Fruit fly (Drosophila melanogaster) whole organism, embryonic: ENCODE results near the gene CG9672.

Experiments
- Abd-B ChIP-seq: fragments of 200-800 bp; sonication (Bioruptor generic); optimal IDR thresholded peaks from 2 replicates; lab custom pipeline; 2018; ENCODE audit warnings: missing biosample characterization, mild to moderate bottlenecking, missing genetic modification characterization, moderate library complexity
- Bgb ChIP-seq: fragments of 200-800 bp; sonication (Bioruptor generic); IDR thresholded peaks from 2 replicates; pipeline ENCODE4 v1.3.6; 2022; ENCODE audit warnings: missing biosample characterization, missing genetic modification characterization; ENCODE audit not compliant: partially characterized antibody
- Blimp-1 ChIP-seq: fragments of 200-800 bp; sonication (Bioruptor generic); optimal IDR thresholded peaks from 3 replicates; lab custom pipeline; 2018; ENCODE audit warnings: missing biosample characterization, missing genetic modification characterization, mild to moderate bottlenecking, moderate library complexity, missing genetic modification reagents
- CG10959 ChIP-seq: fragments of 200-800 bp; sonication (Bioruptor generic); IDR thresholded peaks from 2 replicates; pipeline ENCODE4 v1.3.6; 2022; ENCODE audit warnings: missing biosample characterization, missing genetic modification characterization
- CG14050 ChIP-seq: fragments of 200-800 bp; sonication (Bioruptor generic); IDR thresholded peaks from 3 replicates; pipeline ENCODE4 v1.3.6; 2022; ENCODE audit warnings: missing biosample characterization, missing genetic modification characterization
- CG14860 ChIP-seq: fragments of 200-800 bp; sonication (Bioruptor generic); IDR thresholded peaks from 3 replicates; pipeline ENCODE4 v1.3.6; 2022; ENCODE audit warnings: missing biosample characterization, missing genetic modification characterization; ENCODE audit not compliant: partially characterized antibody
- CG15514 ChIP-seq: fragments of 200-800 bp; sonication (Bioruptor generic); optimal IDR thresholded peaks from 3 replicates; lab custom pipeline; 2017; ENCODE audit warnings: missing biosample characterization, missing genetic modification characterization, mild to moderate bottlenecking, moderate library complexity, missing genetic modification reagents
- CG1603 ChIP-seq: fragments of 200-800 bp; sonication (Bioruptor generic); optimal IDR thresholded peaks from 2 replicates; lab custom pipeline; 2019; ENCODE audit warnings: missing biosample characterization, mild to moderate bottlenecking, missing genetic modification characterization, moderate library complexity
- CG18011 ChIP-seq: fragments of 200-800 bp; sonication (Bioruptor generic); optimal IDR thresholded peaks from 2 replicates; lab custom pipeline; 2017; ENCODE audit warnings: missing biosample characterization, missing genetic modification characterization, mild to moderate bottlenecking, moderate library complexity, missing genotype
- CG30431 ChIP-seq: fragments of 200-800 bp; sonication (Bioruptor generic); optimal IDR thresholded peaks from 2 replicates; lab custom pipeline; 2017; ENCODE audit warnings: missing biosample characterization, missing genetic modification characterization
- CG32772 ChIP-seq: fragments of 200-800 bp; sonication (Bioruptor generic); IDR thresholded peaks from 2 replicates; pipeline ENCODE4 v1.3.6; 2022; ENCODE audit warnings: missing biosample characterization, missing genetic modification characterization
- CG33213 ChIP-seq: fragments of 200-800 bp; sonication (Bioruptor generic); optimal IDR thresholded peaks from 3 replicates; lab custom pipeline; 2016; ENCODE audit warnings: missing biosample characterization, missing genetic modification characterization
- CG4360 ChIP-seq: fragments of 200-800 bp; sonication (Bioruptor generic); IDR thresholded peaks from 2 replicates; pipeline ENCODE4 v1.3.6; 2022; ENCODE audit warnings: missing biosample characterization, missing genetic modification characterization
- CG5180 ChIP-seq: fragments of 200-800 bp; sonication (Bioruptor generic); optimal IDR thresholded peaks from 3 replicates; lab custom pipeline; 2017; ENCODE audit warnings: missing biosample characterization, missing genetic modification characterization, mild to moderate bottlenecking, moderate library complexity, missing genetic modification reagents
- CG5953 ChIP-seq: fragments of 200-800 bp; sonication (Bioruptor generic); IDR thresholded peaks from 2 replicates; pipeline ENCODE4 v1.3.6; 2022; ENCODE audit warnings: missing biosample characterization, missing genetic modification characterization
- CG6175 ChIP-seq: fragments of 200-800 bp; sonication (Bioruptor generic); IDR thresholded peaks from 3 replicates; pipeline ENCODE4 v1.3.6; 2022; ENCODE audit warnings: missing biosample characterization, missing genetic modification characterization
- CG6765 ChIP-seq: fragments of 200-800 bp; sonication (Bioruptor generic); optimal IDR thresholded peaks from 3 replicates; lab custom pipeline; 2017; ENCODE audit warnings: missing biosample characterization, mild to moderate bottlenecking, missing genetic modification characterization
- CG7372 ChIP-seq: fragments of 200-800 bp; sonication (Bioruptor generic); IDR thresholded peaks from 2 replicates; pipeline ENCODE4 v1.3.6; 2022; ENCODE audit warnings: missing biosample characterization, missing genetic modification characterization
- CG7556 ChIP-seq: fragments of 200-800 bp; sonication (Bioruptor generic); optimal IDR thresholded peaks from 2 replicates; lab custom pipeline; 2017; ENCODE audit warnings: missing biosample characterization, mild to moderate bottlenecking, missing genetic modification characterization
- CG9797 ChIP-seq: fragments of 200-800 bp; sonication (Bioruptor generic); optimal IDR thresholded peaks from 3 replicates; lab custom pipeline; 2018; ENCODE audit warnings: missing biosample characterization, mild to moderate bottlenecking, missing genetic modification characterization
- D ChIP-seq, 2 experiments: fragments of 200-800 bp in 1 of 2; fragments of >200 bp in 1 of 2; sonication (Bioruptor generic) in 1 of 2; optimal IDR thresholded peaks; 2 replicates in 1 of 2; 3 replicates in 1 of 2; lab custom pipeline; 2017; ENCODE audit warnings: mild to moderate bottlenecking in 1 of 2, missing biosample characterization in 1 of 2, missing genetic modification characterization in 1 of 2, missing genetic modification reagents in 1 of 2
- Dad ChIP-seq: fragments of 200-800 bp; sonication (Bioruptor generic); optimal IDR thresholded peaks from 3 replicates; lab custom pipeline; 2016; ENCODE audit warnings: missing biosample characterization, missing genetic modification characterization
- Deaf1 ChIP-seq: fragments of 200-800 bp; optimal IDR thresholded peaks from 3 replicates; lab custom pipeline; 2019; ENCODE audit warnings: missing biosample characterization, mild to moderate bottlenecking, missing genetic modification characterization, moderate library complexity
- Dll ChIP-seq: fragments of 200-800 bp; sonication (Bioruptor generic); IDR thresholded peaks from 4 replicates; pipeline ENCODE4 v1.3.6; 2022; ENCODE audit warnings: missing biosample characterization, missing genetic modification characterization; ENCODE audit not compliant: partially characterized antibody
- Dref ChIP-seq: fragments of 200-800 bp; sonication (Bioruptor generic); IDR thresholded peaks from 2 replicates; pipeline ENCODE4 v1.3.6; 2022; ENCODE audit warnings: missing biosample characterization, missing genetic modification characterization
- E2f2 ChIP-seq: fragments of 200-800 bp; sonication (Bioruptor generic); IDR thresholded peaks from 2 replicates; pipeline ENCODE4 v1.3.6; 2022; ENCODE audit warnings: missing biosample characterization, missing genetic modification characterization
- ERR ChIP-seq: fragments of 200-800 bp; sonication (Bioruptor generic); optimal IDR thresholded peaks from 2 replicates; lab custom pipeline; 2016; ENCODE audit warnings: missing biosample characterization, missing genetic modification characterization
- Hsf ChIP-seq: fragments of 200-800 bp; sonication (Bioruptor generic); optimal IDR thresholded peaks from 3 replicates; lab custom pipeline; 2016; ENCODE audit warnings: missing biosample characterization, missing genetic modification characterization
- Med ChIP-seq: fragments of 200-800 bp; sonication (Bioruptor generic); peaks from one replicate; lab custom pipeline; 2016; ENCODE audit warnings: missing biosample characterization, missing genetic modification characterization, mild to moderate bottlenecking, inconsistent platforms, moderate library complexity
- NfI ChIP-seq: fragments of 200-800 bp; sonication (Bioruptor generic); optimal IDR thresholded peaks from 3 replicates; lab custom pipeline; 2018; ENCODE audit warnings: missing biosample characterization, mild to moderate bottlenecking, missing genetic modification characterization, moderate library complexity
- Sox102F ChIP-seq: fragments of 200-800 bp; sonication (Bioruptor generic); optimal IDR thresholded peaks from 2 replicates; lab custom pipeline; 2018; ENCODE audit warnings: missing biosample characterization, mild to moderate bottlenecking, missing genetic modification characterization, moderate library complexity
- Sry-δ ChIP-seq: fragments of 200-800 bp; sonication (Bioruptor generic); optimal IDR thresholded peaks from 2 replicates; lab custom pipeline; 2016; ENCODE audit warnings: missing biosample characterization, missing genetic modification characterization
- Trl ChIP-seq, 3 experiments: fragments of >200 bp in 2 of 3; fragments of 200-800 bp in 1 of 3; sonication (Bioruptor generic) in 1 of 3; optimal IDR thresholded peaks; 2 replicates in 1 of 3; 3 replicates in 2 of 3; lab custom pipeline; 2016 to 2017; ENCODE audit warnings: missing biosample characterization in 1 of 3, missing genetic modification characterization in 1 of 3
- chinmo ChIP-seq: fragments of 200-800 bp; sonication (Bioruptor generic); IDR thresholded peaks from 4 replicates; pipeline ENCODE4 v1.3.6; 2022; ENCODE audit warnings: missing biosample characterization, missing genetic modification characterization; ENCODE audit not compliant: partially characterized antibody
- danr ChIP-seq: fragments of 200-800 bp; sonication (Bioruptor generic); IDR thresholded peaks from 2 replicates; pipeline ENCODE4 v1.3.6; 2022; ENCODE audit warnings: missing biosample characterization, missing genetic modification characterization
- disco-r ChIP-seq: fragments of 200-800 bp; sonication (Bioruptor generic); optimal IDR thresholded peaks from 2 replicates; lab custom pipeline; 2016; ENCODE audit warnings: missing biosample characterization, missing genetic modification characterization
- dm ChIP-seq: fragments of 200-800 bp; sonication (Bioruptor generic); optimal IDR thresholded peaks from 3 replicates; lab custom pipeline; 2016; ENCODE audit warnings: missing biosample characterization, missing genetic modification characterization
- fd96Cb ChIP-seq: fragments of 200-800 bp; sonication (Bioruptor generic); optimal IDR thresholded peaks from 2 replicates; lab custom pipeline; 2018; ENCODE audit warnings: missing biosample characterization, mild to moderate bottlenecking, missing genetic modification characterization, moderate library complexity
- fru ChIP-seq: fragments of >200 bp; optimal IDR thresholded peaks from 2 replicates; lab custom pipeline; 2017
- hb ChIP-seq: fragments of 200-800 bp; sonication (Bioruptor generic); IDR thresholded peaks from 3 replicates; pipeline ENCODE4 v1.3.6; 2022; ENCODE audit warnings: missing biosample characterization, missing genetic modification characterization; ENCODE audit not compliant: partially characterized antibody
- kah ChIP-seq: fragments of 200-800 bp; sonication (Bioruptor generic); optimal IDR thresholded peaks from 2 replicates; lab custom pipeline; 2018; ENCODE audit warnings: missing biosample characterization, mild to moderate bottlenecking, missing genetic modification characterization
- lilli ChIP-seq: fragments of 200-800 bp; sonication (Bioruptor generic); optimal IDR thresholded peaks from 3 replicates; lab custom pipeline; 2016; ENCODE audit warnings: missing biosample characterization, missing genetic modification characterization
- pan ChIP-seq, 4 experiments: fragments of >200 bp in 3 of 4; fragments of 200-800 bp in 1 of 4; sonication (Bioruptor generic) in 1 of 4; optimal IDR thresholded peaks in 3 of 4; IDR thresholded peaks in 1 of 4; 2 replicates each; pipeline versions ENCODE4 v1.3.6 to Lab custom; 2017 to 2022; ENCODE audit warnings: missing biosample characterization in 2 of 4, missing genetic modification characterization in 2 of 4, mixed read lengths in 1 of 4
- sim ChIP-seq: fragments of 200-800 bp; sonication (Bioruptor generic); IDR thresholded peaks from 2 replicates; pipeline ENCODE4 v1.3.6; 2022; ENCODE audit warnings: missing biosample characterization, missing genetic modification characterization
- sima ChIP-seq: fragments of 200-800 bp; sonication (Bioruptor generic); optimal IDR thresholded peaks from 2 replicates; lab custom pipeline; 2016; ENCODE audit warnings: missing biosample characterization, missing genetic modification characterization
- tll ChIP-seq, 2 experiments: fragments of 200-800 bp in 1 of 2; fragments of >200 bp in 1 of 2; sonication (Bioruptor generic) in 1 of 2; optimal IDR thresholded peaks; 2 replicates each; lab custom pipeline; 2017 to 2019; ENCODE audit warnings: missing biosample characterization in 2 of 2, missing genetic modification characterization in 2 of 2, mild to moderate bottlenecking in 1 of 2, moderate library complexity in 1 of 2
- trh ChIP-seq: fragments of 200-800 bp; sonication (Bioruptor generic); optimal IDR thresholded peaks from 2 replicates; lab custom pipeline; 2016; ENCODE audit warnings: missing biosample characterization, missing genetic modification characterization
- vnd ChIP-seq: fragments of 200-800 bp; sonication (Bioruptor generic); IDR thresholded peaks from 3 replicates; pipeline ENCODE4 v1.3.6; 2022; ENCODE audit warnings: missing biosample characterization, missing genetic modification characterization; ENCODE audit not compliant: partially characterized antibody
- zf30C ChIP-seq: fragments of 200-800 bp; sonication (Bioruptor generic); optimal IDR thresholded peaks from 3 replicates; lab custom pipeline; 2018; ENCODE audit warnings: missing biosample characterization, mild to moderate bottlenecking, missing genetic modification characterization

Gene CG9672

DNA sequence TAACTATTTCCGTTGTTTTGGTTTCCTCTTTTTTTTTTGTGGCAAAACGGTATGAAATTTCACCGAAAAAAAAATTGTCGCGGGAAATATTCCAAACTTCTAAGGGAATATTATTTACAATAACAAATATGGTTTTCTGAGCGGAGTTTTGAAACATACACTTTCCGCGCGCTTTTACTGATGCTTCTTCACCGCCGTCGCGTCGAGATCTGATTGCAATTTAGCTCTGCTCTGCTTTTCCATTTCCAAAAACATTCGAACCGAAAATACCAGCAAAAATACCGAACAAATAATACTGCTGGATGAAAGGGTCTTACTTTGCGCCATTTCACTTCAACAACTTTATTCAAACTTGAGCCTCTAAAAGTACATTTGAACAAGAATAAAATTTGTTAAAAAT is 11.7 kb downstream of the CG9672 start, which contains the start of gene Septin4 (continued):
- peak; percentile 56 for TF ChIP-seq Med (GFP tag; lab: Kevin White, UChicago)
- no peak for TF ChIP-seq ERR (GFP tag; lab: Kevin White, UChicago)
- TF ChIP-seq Bgb, result no peak
- no peak for TF ChIP-seq Hsf (GFP tag; lab: Kevin White, UChicago)
- TF ChIP-seq tll (GFP tag; optimal IDR thresholded peaks at IDR 0.05; lab: Kevin White, UChicago), result no peak
- peak; percentile 19 for TF ChIP-seq CG1603
- TF ChIP-seq E2f2 (GFP tag; lab: Robert Waterston, UW), result peak; percentile 67
- TF ChIP-seq vnd (GFP tag; lab: Robert Waterston, UW), result no peak
- no peak for TF ChIP-seq danr (GFP tag; lab: Robert Waterston, UW)
- peak; percentile 33 for TF ChIP-seq CG9797
- TF ChIP-seq Dref (GFP tag; lab: Robert Waterston, UW), result 0 out of 2 replicates have a peak, but pooled peaks have one; percentile 17
- TF ChIP-seq Trl (optimal IDR thresholded peaks at IDR 0.05; lab: Kevin White, UChicago), result no peak
- no peak for TF ChIP-seq Trl (GFP tag; optimal IDR thresholded peaks at IDR 0.05; lab: Kevin White, UChicago)
- TF ChIP-seq CG6175 (GFP tag; lab: Robert Waterston, UW), result no peak
- no peak for TF ChIP-seq NfI (GFP tag; lab: Kevin White, UChicago)
- TF ChIP-seq CG14860 (GFP tag; lab: Robert Waterston, UW), result no peak
- no peak for TF ChIP-seq CG10959 (GFP tag; lab: Robert Waterston, UW)
- TF ChIP-seq pan (optimal IDR thresholded peaks at IDR 0.05; lab: Kevin White, UChicago), result no peak
- no peak for TF ChIP-seq pan (GFP tag; optimal IDR thresholded peaks at IDR 0.05 in 1 of 2, IDR thresholded peaks at IDR 0.05 in 1 of 2)
- no peak for TF ChIP-seq CG32772
- no peak for TF ChIP-seq disco-r
- no peak for TF ChIP-seq fru (lab: Kevin White, UChicago)
- no peak for TF ChIP-seq CG14050 (GFP tag; lab: Robert Waterston, UW)
- no peak for TF ChIP-seq Sry-δ (GFP tag; lab: Kevin White, UChicago)
- no peak for TF ChIP-seq fd96Cb (tag; lab: Kevin White, UChicago)
- TF ChIP-seq trh (GFP tag; lab: Kevin White, UChicago), result no peak
- TF ChIP-seq CG5180 (GFP tag; lab: Kevin White, UChicago), result peak; percentile 24
- TF ChIP-seq dm (GFP tag; lab: Kevin White, UChicago), result no peak
- TF ChIP-seq lilli (GFP tag; lab: Kevin White, UChicago), result no peak
- no peak for TF ChIP-seq kah (GFP tag; lab: Kevin White, UChicago)
- TF ChIP-seq CG33213 (GFP tag; lab: Kevin White, UChicago), result no peak
- no peak for TF ChIP-seq hb (GFP tag; lab: Robert Waterston, UW)
- TF ChIP-seq Dad (GFP tag; lab: Kevin White, UChicago), result no peak
- no peak for TF ChIP-seq zf30C (GFP tag; lab: Kevin White, UChicago)
- no peak for TF ChIP-seq Dll (GFP tag; lab: Robert Waterston, UW)
- no peak for TF ChIP-seq CG7556
- no peak for TF ChIP-seq D (optimal IDR thresholded peaks at IDR 0.05; lab: Kevin White, UChicago)
- TF ChIP-seq D (GFP tag; optimal IDR thresholded peaks at IDR 0.05; lab: Kevin White, UChicago), result no peak
- no peak for TF ChIP-seq CG18011
- no peak for TF ChIP-seq CG4360
- no peak for TF ChIP-seq CG5953 (GFP tag; lab: Robert Waterston, UW)
- no peak for TF ChIP-seq Deaf1 (tag; lab: Kevin White, UChicago)
- no peak for TF ChIP-seq Blimp-1 (GFP tag; lab: Kevin White, UChicago)
- TF ChIP-seq sim (GFP tag; lab: Robert Waterston, UW), result no peak
- TF ChIP-seq chinmo (GFP tag; lab: Robert Waterston, UW), result peak; percentile 65; the same call in 1 of the 4 replicates
- TF ChIP-seq CG6765 (GFP tag; lab: Kevin White, UChicago), result no peak
- TF ChIP-seq CG30431 (GFP tag; lab: Kevin White, UChicago), result no peak
- TF ChIP-seq CG7372 (GFP tag; lab: Robert Waterston, UW), result no peak
- no peak for TF ChIP-seq sima (GFP tag; lab: Kevin White, UChicago)
- no peak for TF ChIP-seq Abd-B (GFP tag; lab: Kevin White, UChicago)
- TF ChIP-seq CG15514 (GFP tag; lab: Kevin White, UChicago), result peak; percentile 32
- TF ChIP-seq Sox102F (GFP tag; lab: Kevin White, UChicago), result no peak
